Worm (Caenorhabditis elegans) whole organism, midembryonic: ENCODE results near the gene math-26.
"Not testable (repeated sequence)": the region's sequence is repeated elsewhere in the genome, so short reads cannot be mapped to it uniquely, and the experiment has no call there.

Experiments used
- T22C8.4 ChIP-seq: fragments of 200-800 bp; sonication (Bioruptor generic); IDR thresholded peaks from 2 replicates; pipeline ENCODE4 v1.3.6; 2022; ENCODE audit warnings: missing genetic modification characterization, missing compliant biosample characterization
- cog-1 ChIP-seq: sonication (generic microtip); optimal IDR thresholded peaks from 2 replicates; lab custom pipeline; 2016; ENCODE audit warnings: missing genetic modification characterization, missing compliant biosample characterization
- flt-1 ChIP-seq: fragments of 200-800 bp; sonication (Bioruptor generic); IDR thresholded peaks from 2 replicates; pipeline ENCODE4 v1.3.6; 2022; ENCODE audit warnings: missing genetic modification characterization, missing compliant biosample characterization
- klf-2 ChIP-seq: fragments of 200-800 bp; sonication (Bioruptor generic); conservative IDR thresholded peaks from 2 replicates; pipeline ENCODE4 v1.3.6; 2022; ENCODE audit warnings: missing genetic modification reagents, missing genetic modification characterization, missing compliant biosample characterization
- med-1 ChIP-seq: sonication (generic microtip); optimal IDR thresholded peaks from 2 replicates; lab custom pipeline; 2017; ENCODE audit warnings: missing genetic modification characterization, mild to moderate bottlenecking, missing compliant biosample characterization, antibody characterized with exemption, missing genetic modification reagents; ENCODE audit not compliant: insufficient read depth
- ref-1 ChIP-seq: fragments of 200-800 bp; sonication (Bioruptor generic); conservative IDR thresholded peaks from 2 replicates; pipeline ENCODE4 v1.3.6; 2022; ENCODE audit warnings: missing genetic modification reagents, missing genetic modification characterization, missing compliant biosample characterization
- tab-1 ChIP-seq: fragments of 200-800 bp; sonication (Bioruptor generic); IDR thresholded peaks from 2 replicates; pipeline ENCODE4 v1.3.6; 2022; ENCODE audit warnings: missing genetic modification characterization, missing compliant biosample characterization
- ztf-23 ChIP-seq: fragments of 200-800 bp; sonication (Bioruptor generic); IDR thresholded peaks from 2 replicates; pipeline ENCODE4 v1.3.6; 2022; ENCODE audit warnings: missing genetic modification reagents, missing genetic modification characterization, missing compliant biosample characterization
- ztf-29 ChIP-seq: fragments of 200-800 bp; sonication (Bioruptor generic); IDR thresholded peaks from 2 replicates; pipeline ENCODE4 v1.3.6; 2022; ENCODE audit warnings: missing genetic modification reagents, missing genetic modification characterization, missing compliant biosample characterization

math-26 gene

DNA sequence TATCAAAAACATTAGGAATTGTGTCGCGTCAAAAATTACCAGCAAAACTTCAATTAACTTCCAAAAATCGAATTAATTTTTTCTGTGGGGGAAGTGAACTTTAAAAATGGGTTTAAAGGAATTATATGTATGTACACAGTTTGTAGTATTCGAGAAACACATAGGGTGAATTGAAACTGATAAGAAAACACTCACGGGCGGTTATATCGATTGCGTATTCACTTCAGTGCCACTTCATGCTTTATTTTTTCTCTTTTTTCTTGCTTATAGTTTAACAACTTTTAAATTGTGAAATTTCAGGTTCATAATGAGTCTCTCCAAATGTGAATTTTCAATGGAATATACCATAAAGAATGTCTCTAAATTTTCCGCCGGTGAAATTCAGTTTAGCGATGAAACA is at the start of gene math-26:
TSS of gene math-26 (plus strand) at position 301 of the 400 bp plus-strand sequence.
- not testable (repeated sequence) for TF ChIP-seq ztf-29 (GFP tag; lab: Robert Waterston, UW); cog-1 (tag; lab: Kevin White, UChicago); ztf-23 (GFP tag; lab: Robert Waterston, UW)

DNA sequence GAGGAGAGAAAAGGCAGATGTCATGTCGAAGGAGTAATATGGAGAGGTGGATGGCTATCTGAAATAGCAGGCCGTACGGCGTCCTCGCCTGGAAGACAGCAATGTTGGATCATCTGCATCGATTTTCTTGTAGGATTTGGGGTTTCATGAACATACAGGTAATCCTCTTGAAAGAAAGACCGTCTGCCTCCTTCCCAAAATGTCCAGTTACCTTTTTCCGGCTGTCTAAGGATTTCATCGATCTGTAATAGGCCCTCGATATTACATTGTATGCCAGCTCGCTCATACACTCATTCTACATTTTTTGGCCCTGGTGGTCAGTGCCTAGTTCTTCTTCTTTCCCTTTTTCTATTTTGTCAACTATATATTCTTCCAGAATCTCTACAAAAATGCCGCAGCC is 49.1 kb upstream of the math-26 start, which contains the start of the genes fbxb-5 and btb-8:
TSS of gene fbxb-5 (minus strand) at position 101 of the 400 bp plus-strand sequence.
TSS of gene btb-8 (plus strand) at position 377 of the 400 bp plus-strand sequence.
- TF ChIP-seq klf-2: no peak

DNA sequence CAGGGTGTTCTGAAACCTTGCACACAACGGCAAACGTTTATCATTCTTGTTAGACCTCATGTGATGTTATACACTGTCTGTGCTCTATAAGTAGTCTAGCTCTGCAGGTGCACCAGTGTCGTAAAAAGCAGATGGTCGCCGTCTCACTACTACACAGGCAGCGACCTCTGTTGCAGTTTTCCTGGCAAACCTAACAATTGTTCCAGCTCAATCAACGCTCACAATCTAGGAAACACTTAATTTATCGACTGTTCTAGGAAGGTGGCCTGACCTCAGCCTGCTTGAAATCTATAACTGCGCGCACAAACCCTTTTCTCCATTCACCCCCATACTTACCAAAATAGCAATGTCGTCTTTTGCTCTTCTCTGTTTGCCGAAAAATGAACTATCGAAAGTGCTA is 47.1 kb upstream of the math-26 start, which contains the start of gene fbxb-11:
TSS of gene fbxb-11 (plus strand) at position 301 of the 400 bp plus-strand sequence.
- no peak for TF ChIP-seq flt-1 (GFP tag; lab: Robert Waterston, UW)
- TF ChIP-seq ztf-23 (GFP tag; lab: Robert Waterston, UW): no peak
- no peak for TF ChIP-seq ref-1 (GFP tag; lab: Robert Waterston, UW)
- no peak for TF ChIP-seq tab-1
- no peak for TF ChIP-seq med-1 (GFP tag; lab: Kevin White, UChicago)
- TF ChIP-seq ztf-29 (GFP tag; lab: Robert Waterston, UW): no peak
- TF ChIP-seq cog-1 (tag; lab: Kevin White, UChicago): no peak
- TF ChIP-seq klf-2: no peak
- TF ChIP-seq T22C8.4 (GFP tag; lab: Robert Waterston, UW): no peak

DNA sequence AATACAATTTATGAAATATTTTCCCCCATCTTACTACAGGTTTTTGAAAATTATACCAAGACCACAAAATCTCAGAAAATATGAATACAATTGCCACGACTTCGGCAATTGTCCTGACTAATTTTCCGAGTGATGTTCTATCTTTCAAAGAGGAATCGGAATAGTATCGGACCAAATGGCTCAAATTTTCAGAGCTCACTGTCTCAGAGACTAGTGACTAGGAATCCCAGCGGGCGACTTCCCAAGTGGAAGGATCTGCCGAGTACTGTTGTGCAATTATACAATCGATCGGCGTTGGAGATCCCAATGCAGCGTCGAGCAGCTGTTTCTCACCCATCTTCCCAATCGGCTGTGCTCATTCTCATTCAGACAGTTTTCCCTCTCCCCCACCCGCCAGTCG is 45.7 kb upstream of the math-26 start, which contains the start of gene F45C12.17:
TSS of gene F45C12.17 (plus strand) at position 377 of the 400 bp plus-strand sequence.
- TF ChIP-seq cog-1 (tag; lab: Kevin White, UChicago) (no peak), flt-1 (GFP tag; lab: Robert Waterston, UW) (0 out of 2 replicates have a peak, but pooled peaks have one; percentile 21)

DNA sequence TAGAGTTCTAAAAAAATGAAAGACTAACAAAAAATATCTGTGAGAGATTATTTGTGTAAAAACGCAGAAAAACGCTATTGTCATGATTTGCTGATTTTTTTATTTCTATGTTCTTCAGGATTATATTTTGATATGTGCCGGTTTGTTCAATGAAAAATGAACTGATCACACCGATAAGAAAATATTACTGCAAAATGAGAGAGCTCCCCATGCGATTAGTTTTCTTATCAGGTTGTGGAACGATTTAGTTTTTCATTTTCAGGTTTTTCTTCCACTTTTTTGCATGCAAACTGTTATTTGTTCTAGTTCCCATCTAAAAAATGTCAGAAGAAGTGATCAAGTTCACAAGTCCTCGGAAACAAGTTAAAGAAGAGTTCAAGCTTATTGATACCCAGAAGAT is 43.2 kb upstream of the math-26 start, which contains the start of gene btb-9:
TSS of gene btb-9 (plus strand) at position 254 of the 400 bp plus-strand sequence.
- TF ChIP-seq med-1 (GFP tag; lab: Kevin White, UChicago) (no peak), cog-1 (tag; lab: Kevin White, UChicago) (no peak), klf-2 (no peak), ztf-29 (GFP tag; lab: Robert Waterston, UW) (no peak), tab-1 (no peak), ref-1 (GFP tag; lab: Robert Waterston, UW) (no peak), flt-1 (GFP tag; lab: Robert Waterston, UW) (no peak)

DNA sequence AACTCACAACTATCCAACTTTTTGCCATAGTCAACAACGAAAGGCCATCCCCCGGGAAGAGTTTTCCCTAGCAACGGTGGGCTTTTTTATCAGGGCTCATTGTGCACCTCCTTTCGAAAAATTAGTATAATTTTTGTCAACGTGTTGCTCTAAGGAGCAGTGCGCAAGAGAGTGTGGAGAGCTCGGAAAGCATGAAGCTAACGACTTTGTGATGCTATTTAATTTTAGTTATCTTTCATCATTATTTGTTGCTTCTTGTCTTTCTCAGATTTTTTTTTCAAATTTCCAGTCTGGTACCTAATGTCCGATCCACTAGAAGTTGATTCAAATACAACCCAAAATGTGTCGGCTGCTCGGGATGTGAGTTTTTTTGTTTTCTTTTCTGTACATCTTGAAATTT is 41.3 kb upstream of the math-26 start, which contains the start of gene ceh-81:
TSS of gene ceh-81 (plus strand) at position 301 of the 400 bp plus-strand sequence.
- no peak for TF ChIP-seq ztf-23 (GFP tag; lab: Robert Waterston, UW)
- TF ChIP-seq klf-2: no peak
- no peak for TF ChIP-seq tab-1
- no peak for TF ChIP-seq ztf-29 (GFP tag; lab: Robert Waterston, UW)
- no peak for TF ChIP-seq flt-1 (GFP tag; lab: Robert Waterston, UW)
- TF ChIP-seq med-1 (GFP tag; lab: Kevin White, UChicago): no peak
- no peak for TF ChIP-seq T22C8.4 (GFP tag; lab: Robert Waterston, UW)
- TF ChIP-seq cog-1 (tag; lab: Kevin White, UChicago): no peak
- no peak for TF ChIP-seq ref-1 (GFP tag; lab: Robert Waterston, UW)

DNA sequence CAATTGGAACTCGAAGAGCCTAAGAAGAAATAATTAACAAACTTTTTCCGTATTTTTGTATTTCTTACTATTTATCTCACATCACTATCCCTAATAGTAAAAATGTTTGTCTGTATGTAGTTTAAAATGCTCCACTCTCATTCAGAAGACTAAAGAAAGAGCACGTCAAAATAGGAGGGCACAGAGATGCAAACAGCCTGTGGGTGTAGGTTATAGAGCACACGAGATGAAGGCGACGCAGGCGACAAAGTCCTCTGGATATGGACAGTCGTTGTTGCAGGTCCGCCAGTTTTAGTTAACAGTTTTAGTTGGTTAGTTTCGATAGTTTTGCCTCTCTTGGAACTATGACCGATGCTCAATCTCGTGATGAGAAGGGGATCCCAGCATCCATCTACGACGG is 39.5 kb upstream of the math-26 start, which contains the start of gene ceh-82:
TSS of gene ceh-82 (plus strand) at position 301 of the 400 bp plus-strand sequence.
- TF ChIP-seq cog-1 (tag; lab: Kevin White, UChicago): no peak
- TF ChIP-seq ref-1 (GFP tag; lab: Robert Waterston, UW): no peak
- TF ChIP-seq ztf-23 (GFP tag; lab: Robert Waterston, UW): no peak
- no peak for TF ChIP-seq tab-1
- no peak for TF ChIP-seq klf-2
- no peak for TF ChIP-seq med-1 (GFP tag; lab: Kevin White, UChicago)
- TF ChIP-seq ztf-29 (GFP tag; lab: Robert Waterston, UW): no peak
- no peak for TF ChIP-seq flt-1 (GFP tag; lab: Robert Waterston, UW)
- no peak for TF ChIP-seq T22C8.4 (GFP tag; lab: Robert Waterston, UW)

DNA sequence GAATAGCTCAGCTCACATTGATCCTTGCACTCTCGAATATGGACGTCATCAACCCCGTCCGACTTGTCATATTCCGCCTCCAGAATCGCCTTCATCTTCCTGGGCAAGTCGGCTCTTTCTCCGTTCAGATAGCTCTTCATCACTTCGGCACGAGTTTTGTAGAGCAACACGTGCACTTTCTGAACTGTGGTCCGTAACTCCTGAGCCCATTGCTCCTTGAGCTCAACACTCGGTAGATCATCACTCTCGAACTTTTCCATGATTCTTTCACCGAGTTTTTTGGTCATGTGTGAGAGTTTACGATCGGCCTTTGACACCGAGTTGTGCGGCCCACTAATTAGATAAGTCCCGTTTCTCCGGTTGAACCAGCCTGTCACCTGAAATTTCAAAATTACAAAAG is 36.3 kb upstream of the math-26 start:
- TF ChIP-seq tab-1 (no peak), ztf-29 (GFP tag; lab: Robert Waterston, UW) (no peak), med-1 (GFP tag; lab: Kevin White, UChicago) (no peak), T22C8.4 (GFP tag; lab: Robert Waterston, UW) (no peak), klf-2 (no peak), flt-1 (GFP tag; lab: Robert Waterston, UW) (no peak), ztf-23 (GFP tag; lab: Robert Waterston, UW) (no peak), ref-1 (GFP tag; lab: Robert Waterston, UW) (no peak), cog-1 (tag; lab: Kevin White, UChicago) (no peak)

DNA sequence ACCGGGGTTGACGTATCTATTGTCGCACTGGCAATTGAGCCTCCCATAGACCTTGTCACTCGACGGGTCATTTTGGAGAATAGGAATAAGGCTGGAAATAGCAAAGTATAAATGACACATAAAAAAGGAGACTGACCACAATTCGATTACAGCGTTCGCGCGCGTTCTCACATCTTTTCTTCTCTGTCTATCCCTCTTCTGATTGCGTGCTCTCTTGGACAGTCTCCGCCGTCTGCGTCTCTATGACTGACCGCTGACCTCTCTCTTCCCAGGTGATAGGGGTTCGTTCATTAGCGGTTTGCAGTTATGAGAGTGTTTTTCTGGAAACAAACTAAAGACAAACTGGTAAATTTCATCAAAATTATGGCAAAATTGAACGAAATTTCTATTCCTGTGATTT is 35.1 kb upstream of the math-26 start, which contains the start of gene ceh-83:
TSS of gene ceh-83 (minus strand) at position 181 of the 400 bp plus-strand sequence.
- TF ChIP-seq klf-2: no peak
- TF ChIP-seq ztf-29 (GFP tag; lab: Robert Waterston, UW): no peak
- TF ChIP-seq ref-1 (GFP tag; lab: Robert Waterston, UW): no peak
- TF ChIP-seq ztf-23 (GFP tag; lab: Robert Waterston, UW): no peak
- no peak for TF ChIP-seq T22C8.4 (GFP tag; lab: Robert Waterston, UW)
- TF ChIP-seq cog-1 (tag; lab: Kevin White, UChicago): no peak
- TF ChIP-seq tab-1: no peak
- TF ChIP-seq med-1 (GFP tag; lab: Kevin White, UChicago): no peak
- TF ChIP-seq flt-1 (GFP tag; lab: Robert Waterston, UW): no peak

DNA sequence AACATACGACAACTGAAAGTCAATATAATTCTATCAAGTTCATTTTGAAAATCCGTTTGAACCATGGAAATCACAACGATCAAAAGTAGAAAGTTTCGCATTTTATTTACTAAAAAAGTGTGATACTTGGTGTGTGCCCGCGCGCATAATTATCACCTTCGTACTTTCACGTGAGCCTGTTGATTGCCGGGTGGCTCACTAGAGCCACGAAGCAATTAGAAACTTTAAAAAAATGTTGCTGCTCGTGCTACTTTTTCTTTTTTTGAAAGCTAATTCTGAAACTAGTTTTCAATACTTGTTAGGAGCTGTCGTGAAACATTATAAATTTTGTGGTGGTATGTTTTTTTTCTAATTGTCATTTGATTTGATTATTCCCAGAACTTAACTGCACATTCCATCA is 32.6 kb upstream of the math-26 start, which contains the start of the genes irld-9 and irld-33:
TSS of gene irld-9 (minus strand) at position 101 of the 400 bp plus-strand sequence.
TSS of gene irld-33 (plus strand) at position 209 of the 400 bp plus-strand sequence.
- TF ChIP-seq klf-2: no peak
- TF ChIP-seq ref-1 (GFP tag; lab: Robert Waterston, UW): no peak
- no peak for TF ChIP-seq tab-1
- TF ChIP-seq med-1 (GFP tag; lab: Kevin White, UChicago): no peak
- no peak for TF ChIP-seq T22C8.4 (GFP tag; lab: Robert Waterston, UW)
- TF ChIP-seq flt-1 (GFP tag; lab: Robert Waterston, UW): no peak
- no peak for TF ChIP-seq cog-1 (tag; lab: Kevin White, UChicago)
